Fruit fly (Drosophila melanogaster) whole organism, embryonic: Measurements from ENCODE around the gene Ctr9.

Source experiments
- Aef1 ChIP-seq: fragments of 200-800 bp; sonication (Bioruptor generic); IDR thresholded peaks from 3 replicates; pipeline ENCODE4 v1.3.6; 2022; ENCODE audit warnings: missing biosample characterization, missing genetic modification characterization
- Bteb2 ChIP-seq: fragments of 200-800 bp; sonication (Bioruptor generic); optimal IDR thresholded peaks from 2 replicates; lab custom pipeline; 2016; ENCODE audit warnings: missing biosample characterization, missing genetic modification characterization
- CG1024 ChIP-seq: fragments of 200-800 bp; sonication (Bioruptor generic); IDR thresholded peaks from 2 replicates; pipeline ENCODE4 v1.3.6; 2022; ENCODE audit warnings: missing biosample characterization, missing genetic modification characterization
- CG10267 ChIP-seq: fragments of 200-800 bp; sonication (Bioruptor generic); optimal IDR thresholded peaks from 2 replicates; lab custom pipeline; 2018; ENCODE audit warnings: missing biosample characterization, mild to moderate bottlenecking, missing genetic modification characterization, moderate library complexity
- CG10431 ChIP-seq: fragments of 200-800 bp; sonication (Bioruptor generic); optimal IDR thresholded peaks from 3 replicates; lab custom pipeline; 2018; ENCODE audit warnings: missing biosample characterization, mild to moderate bottlenecking, missing genetic modification characterization
- CG10565 ChIP-seq: fragments of 200-800 bp; sonication (Bioruptor generic); optimal IDR thresholded peaks from 3 replicates; lab custom pipeline; 2016; ENCODE audit warnings: missing biosample characterization, mild to moderate bottlenecking, missing genetic modification characterization
- CG13123 ChIP-seq: fragments of 200-800 bp; sonication (Bioruptor generic); optimal IDR thresholded peaks from 2 replicates; lab custom pipeline; 2016; ENCODE audit warnings: missing biosample characterization, missing genetic modification characterization
- CG13287 ChIP-seq: fragments of 200-800 bp; sonication (Bioruptor generic); IDR thresholded peaks from 2 replicates; pipeline ENCODE4 v1.3.6; 2022; ENCODE audit warnings: missing biosample characterization, missing genetic modification characterization; ENCODE audit not compliant: partially characterized antibody
- CG13296 ChIP-seq: fragments of 200-800 bp; sonication (Bioruptor generic); optimal IDR thresholded peaks from 3 replicates; lab custom pipeline; 2018; ENCODE audit warnings: missing biosample characterization, mild to moderate bottlenecking, missing genetic modification characterization
- CG14014 ChIP-seq: fragments of 200-800 bp; sonication (Bioruptor generic); IDR thresholded peaks from 2 replicates; pipeline ENCODE4 v1.3.6; 2022; ENCODE audit warnings: missing biosample characterization, missing genetic modification characterization
- CG15011 ChIP-seq: fragments of 200-800 bp; sonication (Bioruptor generic); optimal IDR thresholded peaks from 3 replicates; lab custom pipeline; 2018; ENCODE audit warnings: missing biosample characterization, mild to moderate bottlenecking, missing genetic modification characterization
- CG1832 ChIP-seq: fragments of 200-800 bp; sonication (Bioruptor generic); optimal IDR thresholded peaks from 2 replicates; lab custom pipeline; 2017; ENCODE audit warnings: missing biosample characterization, mild to moderate bottlenecking, missing genetic modification characterization, inconsistent platforms
- CG2129 ChIP-seq: fragments of 200-800 bp; sonication (Bioruptor generic); IDR thresholded peaks from 2 replicates; pipeline ENCODE4 v1.3.6; 2022; ENCODE audit warnings: missing biosample characterization, missing genetic modification characterization; ENCODE audit not compliant: partially characterized antibody
- CG2199 ChIP-seq: fragments of 200-800 bp; sonication (Bioruptor generic); IDR thresholded peaks from 3 replicates; pipeline ENCODE4 v1.3.6; 2022; ENCODE audit warnings: missing biosample characterization, missing genetic modification characterization
- CG2712 ChIP-seq: fragments of 200-800 bp; optimal IDR thresholded peaks from 3 replicates; lab custom pipeline; 2019; ENCODE audit warnings: missing biosample characterization, mild to moderate bottlenecking, missing genetic modification characterization, moderate library complexity
- CG2875 ChIP-seq: fragments of 200-800 bp; sonication (Bioruptor generic); optimal IDR thresholded peaks from 2 replicates; lab custom pipeline; 2017; ENCODE audit warnings: missing biosample characterization, mild to moderate bottlenecking, missing genetic modification characterization, missing genetic modification reagents
- CG30431 ChIP-seq: fragments of 200-800 bp; sonication (Bioruptor generic); optimal IDR thresholded peaks from 2 replicates; lab custom pipeline; 2017; ENCODE audit warnings: missing biosample characterization, missing genetic modification characterization
- CG3281 ChIP-seq: fragments of 200-800 bp; sonication (Bioruptor generic); optimal IDR thresholded peaks from 3 replicates; lab custom pipeline; 2017; ENCODE audit warnings: missing biosample characterization, mild to moderate bottlenecking, missing genetic modification characterization
- CG3838 ChIP-seq: fragments of 200-800 bp; sonication (Bioruptor generic); optimal IDR thresholded peaks from 3 replicates; lab custom pipeline; 2016; ENCODE audit warnings: missing biosample characterization, missing genetic modification characterization
- CG4282 ChIP-seq: fragments of 200-800 bp; sonication (Bioruptor generic); optimal IDR thresholded peaks from 2 replicates; lab custom pipeline; 2016; ENCODE audit warnings: missing biosample characterization, missing genetic modification characterization
- CG4854 ChIP-seq: fragments of 200-800 bp; sonication (Bioruptor generic); optimal IDR thresholded peaks from 2 replicates; lab custom pipeline; 2016; ENCODE audit warnings: missing biosample characterization, missing genetic modification characterization, inconsistent platforms
- CG7928 ChIP-seq: fragments of 200-800 bp; sonication (Bioruptor generic); optimal IDR thresholded peaks from 2 replicates; lab custom pipeline; 2017; ENCODE audit warnings: missing biosample characterization, mild to moderate bottlenecking, missing genetic modification characterization
- CG7963 ChIP-seq: fragments of 200-800 bp; sonication (Bioruptor generic); IDR thresholded peaks from 3 replicates; pipeline ENCODE4 v1.3.6; 2022; ENCODE audit warnings: missing biosample characterization, missing genetic modification characterization; ENCODE audit not compliant: partially characterized antibody
- CG9609 ChIP-seq: fragments of 200-800 bp; sonication (Bioruptor generic); optimal IDR thresholded peaks from 3 replicates; lab custom pipeline; 2016; ENCODE audit warnings: missing biosample characterization, missing genetic modification characterization
- HLH54F ChIP-seq: fragments of 200-800 bp; sonication (Bioruptor generic); optimal IDR thresholded peaks from 3 replicates; lab custom pipeline; 2016; ENCODE audit warnings: missing biosample characterization, missing genetic modification characterization
- MTF-1 ChIP-seq: fragments of 200-800 bp; sonication (Bioruptor generic); optimal IDR thresholded peaks from 2 replicates; lab custom pipeline; 2018; ENCODE audit warnings: missing biosample characterization, mild to moderate bottlenecking, missing genetic modification characterization, borderline replicate concordance
- Myb ChIP-seq: fragments of 200-800 bp; sonication (Bioruptor generic); optimal IDR thresholded peaks from 2 replicates; lab custom pipeline; 2016; ENCODE audit warnings: missing biosample characterization, missing genetic modification characterization
- NFAT ChIP-seq: fragments of 200-800 bp; sonication (Bioruptor generic); IDR thresholded peaks from 2 replicates; pipeline ENCODE4 v1.3.6; 2022; ENCODE audit warnings: missing biosample characterization, missing genetic modification characterization
- Nf-YB ChIP-seq: fragments of 200-800 bp; sonication (Bioruptor generic); optimal IDR thresholded peaks from 3 replicates; lab custom pipeline; 2019; ENCODE audit warnings: missing biosample characterization, mild to moderate bottlenecking, missing genetic modification characterization, moderate library complexity
- Nf-YC ChIP-seq: fragments of 200-800 bp; optimal IDR thresholded peaks from 3 replicates; lab custom pipeline; 2019; ENCODE audit warnings: missing biosample characterization, mild to moderate bottlenecking, missing genetic modification characterization, moderate library complexity
- Ssrp ChIP-seq: fragments of 200-800 bp; sonication (Bioruptor generic); optimal IDR thresholded peaks from 2 replicates; lab custom pipeline; 2018; ENCODE audit warnings: missing biosample characterization, mild to moderate bottlenecking, missing genetic modification characterization, moderate library complexity
- Stat92E ChIP-seq, 3 experiments: fragments of >200 bp in 2 of 3; fragments of 200-800 bp in 1 of 3; sonication (Bioruptor generic) in 1 of 3; optimal IDR thresholded peaks; 2 replicates each; lab custom pipeline; 2017 to 2019; ENCODE audit warnings: missing biosample characterization in 3 of 3, missing genetic modification characterization in 3 of 3, mild to moderate bottlenecking in 1 of 3, moderate library complexity in 1 of 3
- YL-1 ChIP-seq: fragments of 200-800 bp; sonication (Bioruptor generic); optimal IDR thresholded peaks from 3 replicates; lab custom pipeline; 2017; ENCODE audit warnings: missing biosample characterization, mild to moderate bottlenecking, missing genetic modification characterization
- ato ChIP-seq: fragments of 200-800 bp; sonication (Bioruptor generic); IDR thresholded peaks from 2 replicates; pipeline ENCODE4 v1.3.6; 2022; ENCODE audit warnings: missing biosample characterization, missing genetic modification characterization; ENCODE audit not compliant: partially characterized antibody
- crol ChIP-seq: fragments of 200-800 bp; sonication (Bioruptor generic); IDR thresholded peaks from 2 replicates; pipeline ENCODE4 v1.3.6; 2022; ENCODE audit warnings: missing biosample characterization, missing genetic modification characterization
- dati ChIP-seq: fragments of 200-800 bp; sonication (Bioruptor generic); IDR thresholded peaks from 2 replicates; pipeline ENCODE4 v1.3.6; 2022; ENCODE audit warnings: missing biosample characterization, missing genetic modification characterization
- dmrt11E ChIP-seq: fragments of 200-800 bp; sonication (Bioruptor generic); optimal IDR thresholded peaks from 3 replicates; lab custom pipeline; 2018; ENCODE audit warnings: missing biosample characterization, mild to moderate bottlenecking, missing genetic modification characterization, moderate library complexity
- emc ChIP-seq: fragments of 200-800 bp; sonication (Bioruptor generic); optimal IDR thresholded peaks from 2 replicates; lab custom pipeline; 2016; ENCODE audit warnings: missing biosample characterization, missing genetic modification characterization
- her ChIP-seq: fragments of 200-800 bp; sonication (Bioruptor generic); optimal IDR thresholded peaks from 2 replicates; lab custom pipeline; 2016; ENCODE audit warnings: missing biosample characterization, missing genetic modification characterization
- insv ChIP-seq, 2 experiments: fragments of 200-800 bp; sonication (Bioruptor generic); optimal IDR thresholded peaks; 3 replicates each; lab custom pipeline; 2016 to 2018; ENCODE audit warnings: missing biosample characterization in 2 of 2, missing genetic modification characterization in 2 of 2
- lov ChIP-seq, 2 experiments: fragments of 200-800 bp in 1 of 2; fragments of >200 bp in 1 of 2; sonication (Bioruptor generic) in 1 of 2; IDR thresholded peaks in 1 of 2; optimal IDR thresholded peaks in 1 of 2; 2 replicates in 1 of 2; 3 replicates in 1 of 2; pipeline versions ENCODE4 v1.3.6 to Lab custom; 2017 to 2022; ENCODE audit warnings: missing biosample characterization in 1 of 2, missing genetic modification characterization in 1 of 2
- mam ChIP-seq: fragments of 200-800 bp; sonication (Bioruptor generic); optimal IDR thresholded peaks from 3 replicates; lab custom pipeline; 2016; ENCODE audit warnings: missing biosample characterization, missing genetic modification characterization
- pan ChIP-seq, 4 experiments: fragments of >200 bp in 3 of 4; fragments of 200-800 bp in 1 of 4; sonication (Bioruptor generic) in 1 of 4; optimal IDR thresholded peaks in 3 of 4; IDR thresholded peaks in 1 of 4; 2 replicates each; pipeline versions ENCODE4 v1.3.6 to Lab custom; 2017 to 2022; ENCODE audit warnings: missing biosample characterization in 2 of 4, missing genetic modification characterization in 2 of 4, mixed read lengths in 1 of 4
- pfk ChIP-seq: fragments of 200-800 bp; sonication (Bioruptor generic); optimal IDR thresholded peaks from 2 replicates; lab custom pipeline; 2018; ENCODE audit warnings: missing biosample characterization, mild to moderate bottlenecking, missing genetic modification characterization, moderate library complexity
- ro ChIP-seq: fragments of 200-800 bp; sonication (Bioruptor generic); IDR thresholded peaks from 2 replicates; pipeline ENCODE4 v1.3.6; 2022; ENCODE audit warnings: missing biosample characterization, missing genetic modification characterization
- scrt ChIP-seq: fragments of 200-800 bp; sonication (Bioruptor generic); optimal IDR thresholded peaks from 2 replicates; lab custom pipeline; 2018; ENCODE audit warnings: missing biosample characterization, mild to moderate bottlenecking, missing genetic modification characterization, moderate library complexity
- sima ChIP-seq: fragments of 200-800 bp; sonication (Bioruptor generic); optimal IDR thresholded peaks from 2 replicates; lab custom pipeline; 2016; ENCODE audit warnings: missing biosample characterization, missing genetic modification characterization
- sug ChIP-seq: fragments of 200-800 bp; optimal IDR thresholded peaks from 2 replicates; lab custom pipeline; 2019; ENCODE audit warnings: missing biosample characterization, mild to moderate bottlenecking, missing genetic modification characterization, moderate library complexity
- zen ChIP-seq: fragments of 200-800 bp; sonication (Bioruptor generic); optimal IDR thresholded peaks from 3 replicates; lab custom pipeline; 2018; ENCODE audit warnings: missing biosample characterization, mild to moderate bottlenecking, missing genetic modification characterization, moderate library complexity

The Ctr9 gene

DNA sequence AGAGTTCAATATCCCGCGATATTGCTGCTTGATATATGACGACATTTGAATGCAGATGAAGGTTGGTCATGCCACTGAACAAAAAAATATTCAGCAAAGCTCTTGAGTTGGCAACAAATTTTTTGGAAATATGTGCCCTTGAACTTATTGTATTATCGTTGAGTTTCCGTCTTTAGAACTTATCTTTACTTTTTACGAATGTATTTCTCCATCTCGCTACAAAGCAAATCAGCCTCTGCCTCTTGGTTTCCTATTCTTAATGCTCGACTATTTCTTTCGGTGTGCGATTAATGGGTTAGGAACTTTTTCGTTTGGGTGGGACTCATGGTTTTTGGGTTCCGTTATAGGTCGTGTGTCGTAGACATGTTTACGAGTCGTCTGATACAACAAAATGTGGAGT lies 16.1 kb downstream of the Ctr9 start (continued):
- TF ChIP-seq MTF-1 (GFP tag; lab: Kevin White, UChicago) (peak; percentile 35), CG13296 (GFP tag; lab: Kevin White, UChicago) (peak; percentile 16), CG2199 (0 out of 3 replicates have a peak, but pooled peaks have one; percentile 53), CG10431 (GFP tag; lab: Kevin White, UChicago) (peak; percentile 55), Myb (peak; percentile 29), Nf-YB (GFP tag; lab: Kevin White, UChicago) (peak; percentile 59), CG2712 (tag; lab: Kevin White, UChicago) (peak; percentile 90), pan (optimal IDR thresholded peaks at IDR 0.05; lab: Kevin White, UChicago) (no peak), pan (GFP tag; optimal IDR thresholded peaks at IDR 0.05 in 1 of 2, IDR thresholded peaks at IDR 0.05 in 1 of 2) (peak in 1 of 2 experiments; percentile 50), CG9609 (GFP tag; lab: Kevin White, UChicago) (peak; percentile 58), CG4282 (GFP tag; lab: Kevin White, UChicago) (no peak), CG30431 (GFP tag; lab: Kevin White, UChicago) (peak; percentile 68), crol (no peak), zen (peak; percentile 46), sima (GFP tag; lab: Kevin White, UChicago) (no peak), CG10565 (GFP tag; lab: Kevin White, UChicago) (no peak), insv (GFP tag; optimal IDR thresholded peaks at IDR 0.05; lab: Kevin White, UChicago) (no peak), lov (optimal IDR thresholded peaks at IDR 0.05; lab: Kevin White, UChicago) (no peak), lov (GFP tag; IDR thresholded peaks at IDR 0.05; lab: Robert Waterston, UW) (peak; percentile 44; the same call in 1 of the 3 replicates), CG3281 (GFP tag; lab: Kevin White, UChicago) (no peak), CG1832 (GFP tag; lab: Kevin White, UChicago) (no peak), pfk (no peak), CG13123 (GFP tag; lab: Kevin White, UChicago) (no peak), mam (GFP tag; lab: Kevin White, UChicago) (peak; percentile 28), CG15011 (GFP tag; lab: Kevin White, UChicago) (no peak), Stat92E (GFP tag; optimal IDR thresholded peaks at IDR 0.05; lab: Kevin White, UChicago) (peak in 1 of 3 experiments; percentile 69), CG7963 (GFP tag; lab: Robert Waterston, UW) (no peak), Ssrp (peak; percentile 83), her (peak; percentile 59), emc (no peak), NFAT (GFP tag; lab: Robert Waterston, UW) (no peak), CG14014 (GFP tag; lab: Robert Waterston, UW) (peak; percentile 16; the same call in 1 of the 2 replicates), dmrt11E (tag; lab: Kevin White, UChicago) (peak; percentile 88), ro (GFP tag; lab: Robert Waterston, UW) (no peak), Nf-YC (no peak), Bteb2 (GFP tag; lab: Kevin White, UChicago) (peak; percentile 24), CG2875 (GFP tag; lab: Kevin White, UChicago) (peak; percentile 54), CG3838 (GFP tag; lab: Kevin White, UChicago) (peak; percentile 18), CG13287 (GFP tag; lab: Robert Waterston, UW) (no peak), scrt (GFP tag; lab: Kevin White, UChicago) (peak; percentile 21), CG4854 (GFP tag; lab: Kevin White, UChicago) (no peak), CG1024 (0 out of 2 replicates have a peak, but pooled peaks have one; percentile 12), CG7928 (GFP tag; lab: Kevin White, UChicago) (no peak), HLH54F (GFP tag; lab: Kevin White, UChicago) (peak; percentile 51), YL-1 (GFP tag; lab: Kevin White, UChicago) (no peak), dati (GFP tag; lab: Robert Waterston, UW) (no peak), CG2129 (GFP tag; lab: Robert Waterston, UW) (no peak), Aef1 (GFP tag; lab: Robert Waterston, UW) (no peak; the same call in 2 of the 3 replicates), sug (tag; lab: Kevin White, UChicago) (no peak), ato (GFP tag; lab: Robert Waterston, UW) (no peak), CG10267 (tag; lab: Kevin White, UChicago) (peak; percentile 63)
